Worm (Caenorhabditis elegans) whole organism, L4 larva: ENCODE data around the gene ZK632.11.
A peak's percentile ranks its signal among the peaks of the same experiment; 100 is the strongest.

Experiments used
- T20F7.1 ChIP-seq: fragments of 200-800 bp; sonication (Bioruptor generic); optimal IDR thresholded peaks from 2 replicates; lab custom pipeline; 2018; ENCODE audit warnings: mild to moderate bottlenecking, missing genetic modification characterization, missing compliant biosample characterization
- T26A8.4 ChIP-seq: fragments of 200-800 bp; sonication (Bioruptor generic); IDR thresholded peaks from 2 replicates; pipeline ENCODE4 v1.3.6; 2022; ENCODE audit warnings: missing genetic modification characterization, missing compliant biosample characterization
- Y48G9A.11 ChIP-seq: fragments of 200-800 bp; sonication (Bioruptor generic); IDR thresholded peaks from 2 replicates; pipeline ENCODE4 v1.3.6; 2022; ENCODE audit warnings: missing genetic modification reagents, missing genetic modification characterization, missing compliant biosample characterization
- Y5F2A.4 ChIP-seq: fragments of 200-800 bp; sonication (Bioruptor generic); optimal IDR thresholded peaks from 2 replicates; lab custom pipeline; 2018; ENCODE audit warnings: mild to moderate bottlenecking, missing genetic modification characterization, missing compliant biosample characterization
- Y75B8A.6 ChIP-seq: fragments of 200-800 bp; sonication (Bioruptor generic); IDR thresholded peaks from 2 replicates; pipeline ENCODE4 v1.3.6; 2022; ENCODE audit warnings: missing genetic modification reagents, missing genetic modification characterization, missing compliant biosample characterization
- aha-1 ChIP-seq: fragments of 150-350 bp; peaks from one replicate; lab custom pipeline; 2014; ENCODE audit warnings: missing biosample characterization, missing genetic modification characterization
- aly-2 ChIP-seq: sonication (generic microtip); optimal IDR thresholded peaks from 2 replicates; lab custom pipeline; 2018; ENCODE audit warnings: missing biosample characterization, missing genetic modification characterization
- ama-1 ChIP-seq: fragments of 150-350 bp; optimal IDR thresholded peaks from 2 replicates; lab custom pipeline; 2014; ENCODE audit warnings: inconsistent platforms, mixed read lengths
- attf-4 ChIP-seq: sonication (generic microtip); optimal IDR thresholded peaks from 3 replicates; lab custom pipeline; 2017; ENCODE audit warnings: missing biosample characterization, missing genetic modification characterization
- ceh-32 ChIP-seq: sonication (generic microtip); optimal IDR thresholded peaks from 2 replicates; lab custom pipeline; 2016; ENCODE audit warnings: mild to moderate bottlenecking, missing genetic modification characterization, missing compliant biosample characterization; ENCODE audit not compliant: poor library complexity
- ceh-82 ChIP-seq: sonication (generic microtip); optimal IDR thresholded peaks from 2 replicates; lab custom pipeline; 2017; ENCODE audit warnings: missing biosample characterization, missing genetic modification characterization
- ctbp-1 ChIP-seq: fragments of 200-800 bp; sonication (Bioruptor generic); IDR thresholded peaks from 2 replicates; pipeline ENCODE4 v1.3.6; 2022; ENCODE audit warnings: missing genetic modification reagents, missing genetic modification characterization, missing compliant biosample characterization
- dmd-6 ChIP-seq: fragments of 200-800 bp; sonication (Bioruptor generic); IDR thresholded peaks from 2 replicates; pipeline ENCODE4 v1.3.6; 2022; ENCODE audit warnings: missing genetic modification reagents, missing genetic modification characterization, missing compliant biosample characterization
- dmd-9 ChIP-seq: fragments of 200-800 bp; sonication (Bioruptor generic); IDR thresholded peaks from 2 replicates; pipeline ENCODE4 v1.3.6; 2022; ENCODE audit warnings: missing genetic modification reagents, missing genetic modification characterization, missing compliant biosample characterization
- dve-1 ChIP-seq: sonication (generic microtip); optimal IDR thresholded peaks from 2 replicates; lab custom pipeline; 2017; ENCODE audit warnings: antibody characterized with exemption, mild to moderate bottlenecking, missing genetic modification characterization, missing compliant biosample characterization; ENCODE audit not compliant: insufficient read depth
- egl-43 ChIP-seq: fragments of 200-800 bp; sonication (Bioruptor generic); IDR thresholded peaks from 2 replicates; pipeline ENCODE4 v1.3.6; 2022; ENCODE audit warnings: missing genetic modification reagents, missing genetic modification characterization, missing compliant biosample characterization
- fkh-10 ChIP-seq: fragments of 150-350 bp; optimal IDR thresholded peaks from 2 replicates; lab custom pipeline; 2014; ENCODE audit warnings: missing biosample characterization, missing genetic modification reagents, missing genetic modification characterization
- jun-1 ChIP-seq: fragments of 150-350 bp; optimal IDR thresholded peaks from 2 replicates; lab custom pipeline; 2014; ENCODE audit warnings: missing biosample characterization, missing genetic modification reagents, missing genetic modification characterization
- lin-29 ChIP-seq: fragments of 200-800 bp; sonication (Bioruptor generic); IDR thresholded peaks from 2 replicates; pipeline ENCODE4 v1.3.6; 2022; ENCODE audit warnings: missing genetic modification reagents, missing genetic modification characterization, missing compliant biosample characterization
- lir-3 ChIP-seq: sonication (generic microtip); optimal IDR thresholded peaks from 2 replicates; lab custom pipeline; 2016; ENCODE audit warnings: mild to moderate bottlenecking, missing genetic modification characterization, missing compliant biosample characterization
- lsy-2 ChIP-seq, 2 experiments: fragments of 150-350 bp in 1 of 2; sonication (generic microtip) in 1 of 2; optimal IDR thresholded peaks; 2 replicates each; lab custom pipeline; 2014 to 2017; ENCODE audit warnings: missing biosample characterization in 2 of 2, missing genetic modification characterization in 2 of 2
- madf-5 ChIP-seq, 2 experiments: fragments of 200-800 bp; sonication (Bioruptor generic); IDR thresholded peaks; 2 replicates each; pipeline ENCODE4 v1.3.6; 2022; ENCODE audit warnings: missing compliant biosample characterization in 2 of 2, missing genetic modification characterization in 2 of 2
- mdt-29 ChIP-seq: fragments of 200-800 bp; sonication (Bioruptor generic); IDR thresholded peaks from 2 replicates; pipeline ENCODE4 v1.3.6; 2022; ENCODE audit warnings: missing genetic modification reagents, missing genetic modification characterization, missing compliant biosample characterization
- mxl-3 ChIP-seq: fragments of 200-800 bp; sonication (Bioruptor generic); optimal IDR thresholded peaks from 2 replicates; lab custom pipeline; 2018; ENCODE audit warnings: mild to moderate bottlenecking, missing genetic modification characterization, missing compliant biosample characterization
- nhr-28 ChIP-seq: fragments of 150-350 bp; optimal IDR thresholded peaks from 2 replicates; lab custom pipeline; 2014; ENCODE audit warnings: missing biosample characterization, missing genetic modification characterization
- nhr-41 ChIP-seq: fragments of 200-800 bp; sonication (Bioruptor generic); IDR thresholded peaks from 2 replicates; pipeline ENCODE4 v1.3.6; 2022; ENCODE audit warnings: missing genetic modification reagents, missing genetic modification characterization, missing compliant biosample characterization
- nhr-42 ChIP-seq: fragments of 200-800 bp; sonication (Bioruptor generic); IDR thresholded peaks from 2 replicates; pipeline ENCODE4 v1.3.6; 2022; ENCODE audit warnings: missing genetic modification characterization, missing compliant biosample characterization
- nhr-6 ChIP-seq: fragments of 150-350 bp; optimal IDR thresholded peaks from 2 replicates; lab custom pipeline; 2014; ENCODE audit warnings: missing biosample characterization, missing genetic modification characterization
- nhr-76 ChIP-seq: fragments of 150-350 bp; optimal IDR thresholded peaks from 2 replicates; lab custom pipeline; 2014; ENCODE audit warnings: missing biosample characterization, missing genetic modification characterization
- pha-4 ChIP-seq, 2 experiments: fragments of 150-350 bp in 1 of 2; fragments of 200-800 bp in 1 of 2; sonication (Bioruptor generic) in 1 of 2; IDR thresholded peaks in 1 of 2; optimal IDR thresholded peaks in 1 of 2; 2 replicates each; pipeline versions ENCODE4 v1.3.6 to Lab custom; 2014 to 2022; ENCODE audit warnings: missing genetic modification characterization in 2 of 2, missing genetic modification reagents in 2 of 2, missing biosample characterization in 1 of 2, missing compliant biosample characterization in 1 of 2
- pqm-1 ChIP-seq: sonication (generic microtip); optimal IDR thresholded peaks from 2 replicates; lab custom pipeline; 2017; ENCODE audit warnings: missing biosample characterization, missing genetic modification characterization
- sdz-12 ChIP-seq: fragments of 200-800 bp; sonication (Bioruptor generic); optimal IDR thresholded peaks from 2 replicates; lab custom pipeline; 2018; ENCODE audit warnings: mild to moderate bottlenecking, missing genetic modification characterization, missing compliant biosample characterization
- skn-1 ChIP-seq: fragments of 150-350 bp; optimal IDR thresholded peaks from 2 replicates; lab custom pipeline; 2014; ENCODE audit warnings: missing biosample characterization, missing genetic modification characterization
- snpc-4 ChIP-seq: fragments of 150-350 bp; optimal IDR thresholded peaks from 2 replicates; lab custom pipeline; 2014; ENCODE audit warnings: missing biosample characterization, missing genetic modification characterization
- spr-3 ChIP-seq: fragments of 200-800 bp; sonication (Bioruptor generic); optimal IDR thresholded peaks from 2 replicates; lab custom pipeline; 2018; ENCODE audit warnings: mild to moderate bottlenecking, missing genetic modification characterization, missing compliant biosample characterization
- unc-130 ChIP-seq: sonication (generic microtip); optimal IDR thresholded peaks from 2 replicates; lab custom pipeline; 2016; ENCODE audit warnings: missing genetic modification reagents, missing genetic modification characterization, missing compliant biosample characterization
- vab-7 ChIP-seq: fragments of 200-800 bp; sonication (Bioruptor generic); IDR thresholded peaks from 2 replicates; pipeline ENCODE4 v1.3.6; 2022; ENCODE audit warnings: missing genetic modification reagents, missing genetic modification characterization, missing compliant biosample characterization
- zip-2 ChIP-seq: fragments of 150-350 bp; optimal IDR thresholded peaks from 2 replicates; lab custom pipeline; 2014; ENCODE audit warnings: missing biosample characterization, missing genetic modification characterization

Gene ZK632.11

ce11 chrIII:9826005-9826404, 1.7 kb upstream of the ZK632.11 start (continued):
- TF ChIP-seq T20F7.1 (GFP tag; lab: Kevin White, UChicago) (peak; percentile 24), zip-2 (tag; lab: Kevin White, UChicago) (no peak), egl-43 (GFP tag; lab: Robert Waterston, UW) (no peak), Y5F2A.4 (GFP tag; lab: Kevin White, UChicago) (no peak), nhr-28 (tag; lab: Kevin White, UChicago) (peak; percentile 17), pqm-1 (tag; lab: Kevin White, UChicago) (no peak), jun-1 (tag; lab: Kevin White, UChicago) (no peak), madf-5 (GFP tag; IDR thresholded peaks at IDR 0.05; lab: Robert Waterston, UW) (no peak), attf-4 (no peak), pha-4 (GFP tag; IDR thresholded peaks at IDR 0.05; lab: Robert Waterston, UW) (peak; percentile 62; the same call in 1 of the 2 replicates), pha-4 (tag; optimal IDR thresholded peaks at IDR 0.05; lab: Kevin White, UChicago) (no peak), ceh-32 (tag; lab: Kevin White, UChicago) (no peak), vab-7 (GFP tag; lab: Robert Waterston, UW) (no peak), aly-2 (tag; lab: Kevin White, UChicago) (no peak), mxl-3 (GFP tag; lab: Kevin White, UChicago) (peak; percentile 21), dmd-6 (peak; percentile 21; the same call in 1 of the 2 replicates), spr-3 (no peak), mdt-29 (0 out of 2 replicates have a peak, but pooled peaks have one; percentile 45), nhr-76 (tag; lab: Kevin White, UChicago) (no peak), lin-29 (no peak), sdz-12 (GFP tag; lab: Kevin White, UChicago) (no peak), T26A8.4 (GFP tag; lab: Robert Waterston, UW) (peak; percentile 7; the same call in 1 of the 2 replicates), lir-3 (tag; lab: Kevin White, UChicago) (no peak), ctbp-1 (GFP tag; lab: Robert Waterston, UW) (no peak), fkh-10 (GFP tag; lab: Kevin White, UChicago) (no peak), snpc-4 (tag; lab: Kevin White, UChicago) (no peak), Y75B8A.6 (GFP tag; lab: Robert Waterston, UW) (0 out of 2 replicates have a peak, but pooled peaks have one; percentile 49), ama-1 (lab: Kevin White, UChicago) (peak; percentile 66), Y48G9A.11 (GFP tag; lab: Robert Waterston, UW) (no peak), ceh-82 (tag; lab: Kevin White, UChicago) (no peak), nhr-41 (GFP tag; lab: Robert Waterston, UW) (no peak), unc-130 (GFP tag; lab: Kevin White, UChicago) (no peak), dmd-9 (no peak), dve-1 (tag; lab: Kevin White, UChicago) (peak; percentile 67)

- no peak for TF ChIP-seq pha-4 (GFP tag; IDR thresholded peaks at IDR 0.05; lab: Robert Waterston, UW)
- TF ChIP-seq pha-4 (tag; optimal IDR thresholded peaks at IDR 0.05; lab: Kevin White, UChicago) = peak; percentile 20
- TF ChIP-seq dve-1 (tag; lab: Kevin White, UChicago) = peak; percentile 19
- TF ChIP-seq skn-1 (tag; lab: Kevin White, UChicago) = no peak
- TF ChIP-seq lsy-2 (tag; optimal IDR thresholded peaks at IDR 0.05; lab: Kevin White, UChicago) = peak in 1 of 2 experiments; percentile 15
- peak; percentile 33 for TF ChIP-seq aha-1 (tag; lab: Kevin White, UChicago)
- TF ChIP-seq nhr-6 (tag; lab: Kevin White, UChicago) = peak; percentile 48
- no peak for TF ChIP-seq nhr-42 (GFP tag; lab: Robert Waterston, UW)
- no peak for TF ChIP-seq sdz-12 (GFP tag; lab: Kevin White, UChicago)
Measured at ce11 chrIII:9830502-9830901, 2.8 kb downstream of the ZK632.11 start, which contains the start of gene ZK632.12. ZK632.12 (plus strand) TSS chrIII:9830802.
